Worm (Caenorhabditis elegans) whole organism, mixed stage, embryonic: ENCODE data around the gene R07B7.9.

Experiments used
- blmp-1 ChIP-seq: fragments of 150-350 bp; optimal IDR thresholded peaks from 2 replicates; lab custom pipeline; 2014; ENCODE audit warnings: missing biosample characterization, missing genetic modification characterization
- ceh-39 ChIP-seq: fragments of 150-350 bp; optimal IDR thresholded peaks from 2 replicates; lab custom pipeline; 2014; ENCODE audit warnings: missing biosample characterization, missing genetic modification characterization
- elt-1 ChIP-seq: sonication (generic microtip); optimal IDR thresholded peaks from 2 replicates; lab custom pipeline; 2017; ENCODE audit warnings: missing genetic modification characterization, mild to moderate bottlenecking, missing compliant biosample characterization, antibody characterized with exemption, moderate library complexity, borderline replicate concordance; ENCODE audit not compliant: insufficient read depth
- nhr-237 ChIP-seq: fragments of 150-350 bp; optimal IDR thresholded peaks from 2 replicates; lab custom pipeline; 2014; ENCODE audit warnings: missing biosample characterization, missing genetic modification characterization
- nhr-28 ChIP-seq: fragments of 150-350 bp; optimal IDR thresholded peaks from 2 replicates; lab custom pipeline; 2014; ENCODE audit warnings: missing biosample characterization, missing genetic modification characterization
- nhr-76 ChIP-seq: sonication (generic microtip); optimal IDR thresholded peaks from 2 replicates; lab custom pipeline; 2017; ENCODE audit warnings: missing biosample characterization, missing genetic modification characterization
- pha-4 ChIP-seq: fragments of 150-350 bp; optimal IDR thresholded peaks from 2 replicates; lab custom pipeline; 2018; ENCODE audit warnings: missing biosample characterization, missing genetic modification reagents, missing genetic modification characterization
- snpc-4 ChIP-seq: fragments of 150-350 bp; optimal IDR thresholded peaks from 2 replicates; lab custom pipeline; 2014; ENCODE audit warnings: missing biosample characterization, missing genetic modification characterization
- unc-39 ChIP-seq: fragments of 150-350 bp; optimal IDR thresholded peaks from 2 replicates; lab custom pipeline; 2014; ENCODE audit warnings: missing biosample characterization, missing genetic modification characterization
- unc-62 ChIP-seq: fragments of 150-350 bp; optimal IDR thresholded peaks from 2 replicates; lab custom pipeline; 2014; ENCODE audit warnings: missing biosample characterization, missing genetic modification reagents, missing genetic modification characterization
- ztf-11 ChIP-seq: fragments of 150-350 bp; optimal IDR thresholded peaks from 2 replicates; lab custom pipeline; 2014; ENCODE audit warnings: missing biosample characterization, missing genetic modification characterization

DNA sequence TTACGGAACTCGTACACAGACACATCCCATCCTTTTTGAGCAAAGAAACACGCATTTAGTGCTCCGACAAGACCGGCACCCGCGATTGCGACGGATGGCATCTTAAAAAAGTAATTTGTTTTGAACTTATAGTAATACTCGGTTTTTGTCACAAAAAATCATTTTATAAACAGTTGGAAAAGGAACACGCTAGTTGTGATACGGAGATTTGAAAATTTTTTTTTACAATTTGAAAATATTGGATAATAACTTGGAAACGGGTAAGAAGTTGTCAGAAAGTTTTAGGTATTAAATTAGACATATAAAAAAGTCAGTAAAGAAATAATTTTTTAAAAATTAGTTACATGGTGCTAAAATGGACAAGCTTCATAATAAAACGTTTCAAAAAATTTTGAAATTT, 9.8 kb downstream of the R07B7.9 start, which contains the start of gene kmo-1:
- TF ChIP-seq pha-4 = no peak
- no peak for TF ChIP-seq ztf-11
- TF ChIP-seq nhr-237 (tag; lab: Kevin White, UChicago) = no peak
- no peak for TF ChIP-seq unc-39 (tag; lab: Kevin White, UChicago)
- TF ChIP-seq unc-62 (GFP tag; lab: Kevin White, UChicago) = no peak
- TF ChIP-seq blmp-1 (tag; lab: Kevin White, UChicago) = no peak
- no peak for TF ChIP-seq nhr-76 (tag; lab: Kevin White, UChicago)
- TF ChIP-seq elt-1 (tag; lab: Kevin White, UChicago) = no peak
- no peak for TF ChIP-seq nhr-28 (tag; lab: Kevin White, UChicago)
- no peak for TF ChIP-seq ceh-39 (tag; lab: Kevin White, UChicago)
- no peak for TF ChIP-seq snpc-4 (tag; lab: Kevin White, UChicago)
